Fruit fly (Drosophila melanogaster) whole organism, pupa: ENCODE data around the gene CG17646.

Source experiments
- CG10348 ChIP-seq: fragments of 200-800 bp; sonication (Bioruptor generic); IDR thresholded peaks from 2 replicates; pipeline ENCODE4 v1.3.6; 2022; ENCODE audit warnings: missing biosample characterization, missing genetic modification characterization
- CG12605 ChIP-seq: fragments of 200-800 bp; sonication (Bioruptor generic); IDR thresholded peaks from 2 replicates; pipeline ENCODE4 v1.3.6; 2022; ENCODE audit warnings: missing biosample characterization, missing genetic modification characterization
- CG13204 ChIP-seq: fragments of 200-800 bp; sonication (Bioruptor generic); optimal IDR thresholded peaks from 2 replicates; lab custom pipeline; 2018; ENCODE audit warnings: missing biosample characterization, mild to moderate bottlenecking, missing genetic modification characterization, moderate library complexity
- CG14655 ChIP-seq: fragments of 200-800 bp; sonication (Bioruptor generic); optimal IDR thresholded peaks from 3 replicates; lab custom pipeline; 2017; ENCODE audit warnings: mild to moderate bottlenecking, missing biosample characterization, missing genetic modification reagents, missing genetic modification characterization
- CG15710 ChIP-seq: fragments of 200-800 bp; sonication (Bioruptor generic); optimal IDR thresholded peaks from 2 replicates; lab custom pipeline; 2018; ENCODE audit warnings: missing biosample characterization, mild to moderate bottlenecking, missing genetic modification characterization, moderate library complexity
- CG17806 ChIP-seq: fragments of 200-800 bp; sonication (Bioruptor generic); optimal IDR thresholded peaks from 2 replicates; lab custom pipeline; 2018; ENCODE audit warnings: missing biosample characterization, mild to moderate bottlenecking, missing genetic modification characterization, moderate library complexity
- CG32121 ChIP-seq: fragments of 200-800 bp; sonication (Bioruptor generic); IDR thresholded peaks from 2 replicates; pipeline ENCODE4 v1.3.6; 2022; ENCODE audit warnings: missing biosample characterization, missing genetic modification characterization
- CG34367 ChIP-seq: fragments of 200-800 bp; sonication (Bioruptor generic); optimal IDR thresholded peaks from 2 replicates; lab custom pipeline; 2018; ENCODE audit warnings: missing biosample characterization, mild to moderate bottlenecking, missing genetic modification characterization
- CG4496 ChIP-seq: fragments of 200-800 bp; sonication (Bioruptor generic); IDR thresholded peaks from 3 replicates; pipeline ENCODE4 v1.3.6; 2022; ENCODE audit warnings: missing biosample characterization, missing genetic modification characterization
- CG8159 ChIP-seq: fragments of 200-800 bp; sonication (Bioruptor generic); optimal IDR thresholded peaks from 3 replicates; lab custom pipeline; 2018; ENCODE audit warnings: missing biosample characterization, mild to moderate bottlenecking, missing genetic modification characterization, moderate library complexity
- CG8301 ChIP-seq: fragments of 200-800 bp; sonication (Bioruptor generic); optimal IDR thresholded peaks from 2 replicates; lab custom pipeline; 2018; ENCODE audit warnings: missing biosample characterization, mild to moderate bottlenecking, missing genetic modification characterization
- CG9948 ChIP-seq: fragments of 200-800 bp; sonication (Bioruptor generic); optimal IDR thresholded peaks from 2 replicates; lab custom pipeline; 2018; ENCODE audit warnings: missing biosample characterization, mild to moderate bottlenecking, missing genetic modification characterization, moderate library complexity
- D1 ChIP-seq: fragments of 200-800 bp; sonication (Bioruptor generic); optimal IDR thresholded peaks from 2 replicates; lab custom pipeline; 2018; ENCODE audit warnings: missing biosample characterization, mild to moderate bottlenecking, missing genetic modification characterization, moderate library complexity
- EcR ChIP-seq: fragments of 200-800 bp; sonication (Bioruptor generic); optimal IDR thresholded peaks from 3 replicates; lab custom pipeline; 2019; ENCODE audit warnings: missing biosample characterization, missing genetic modification characterization, mild to moderate bottlenecking, moderate library complexity, missing genetic modification reagents
- Ets98B ChIP-seq: fragments of 200-800 bp; sonication (Bioruptor generic); IDR thresholded peaks from 2 replicates; pipeline ENCODE4 v1.3.6; 2022; ENCODE audit warnings: missing biosample characterization, missing genetic modification characterization
- Pif1A ChIP-seq: fragments of 200-800 bp; sonication (Bioruptor generic); optimal IDR thresholded peaks from 3 replicates; lab custom pipeline; 2016; ENCODE audit warnings: missing biosample characterization, missing genetic modification characterization
- Pif1B ChIP-seq: fragments of 200-800 bp; sonication (Bioruptor generic); optimal IDR thresholded peaks from 3 replicates; lab custom pipeline; 2016; ENCODE audit warnings: missing biosample characterization, missing genetic modification characterization
- Snoo ChIP-seq: fragments of 200-800 bp; sonication (Bioruptor generic); optimal IDR thresholded peaks from 3 replicates; lab custom pipeline; 2017; ENCODE audit warnings: missing biosample characterization, mild to moderate bottlenecking, missing genetic modification characterization, inconsistent platforms
- fd96Ca ChIP-seq: fragments of 200-800 bp; sonication (Bioruptor generic); IDR thresholded peaks from 3 replicates; pipeline ENCODE4 v1.3.6; 2022; ENCODE audit warnings: missing biosample characterization, missing genetic modification characterization
- gl ChIP-seq: fragments of 200-800 bp; sonication (Bioruptor generic); optimal IDR thresholded peaks from 2 replicates; lab custom pipeline; 2018; ENCODE audit warnings: missing biosample characterization, mild to moderate bottlenecking, missing genetic modification characterization
- rn ChIP-seq: fragments of 200-800 bp; sonication (Bioruptor generic); IDR thresholded peaks from 2 replicates; pipeline ENCODE4 v1.3.6; 2022; ENCODE audit warnings: missing biosample characterization, missing genetic modification characterization

Gene CG17646

DNA sequence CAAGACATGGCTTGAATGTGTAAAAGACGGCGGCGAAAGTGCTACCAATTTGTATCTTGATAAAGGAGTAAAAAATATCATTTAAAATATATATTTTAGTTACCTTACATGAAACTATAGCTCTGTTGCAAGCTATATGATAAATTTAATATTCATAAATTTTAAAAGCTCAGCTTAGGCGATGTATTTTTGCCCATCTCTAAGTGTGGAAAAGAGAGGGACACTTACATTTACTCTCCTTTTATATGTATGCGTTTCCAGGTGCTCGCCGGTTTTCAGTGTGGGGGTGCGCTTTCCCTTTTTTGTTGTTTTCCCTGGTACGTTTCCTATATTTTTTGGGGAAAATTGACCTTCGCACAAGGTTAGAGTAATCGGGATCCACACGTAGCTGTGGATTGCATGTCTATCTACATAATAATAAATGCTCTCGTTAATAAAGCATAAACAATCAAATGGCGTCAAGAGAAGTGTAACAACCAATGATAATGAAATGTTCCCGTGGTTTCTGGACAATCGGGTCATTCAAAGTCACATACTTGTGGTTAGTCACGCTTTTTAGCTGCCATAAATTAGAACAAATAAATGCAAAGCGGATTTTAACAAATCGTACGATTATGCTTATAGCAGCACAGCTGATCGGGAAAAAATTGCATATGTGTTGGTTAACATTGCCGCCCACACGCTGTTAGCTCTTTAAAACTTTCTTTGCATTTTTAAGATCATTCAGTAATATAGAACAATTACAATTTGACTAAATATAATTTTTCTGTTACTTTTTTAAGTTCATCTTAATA, 4.3 kb upstream of the CG17646 start:
- peak; percentile 70 for TF ChIP-seq EcR
- TF ChIP-seq gl: peak; percentile 87
- peak; percentile 97 for TF ChIP-seq CG32121 (GFP tag; lab: Robert Waterston, UW)
- TF ChIP-seq fd96Ca: peak; percentile 97
- peak; percentile 85 for TF ChIP-seq rn (GFP tag; lab: Robert Waterston, UW)
- no peak for TF ChIP-seq CG8159 (tag; lab: Kevin White, UChicago)
- TF ChIP-seq CG13204 (GFP tag; lab: Kevin White, UChicago): peak; percentile 97
- TF ChIP-seq CG4496 (GFP tag; lab: Robert Waterston, UW): peak; percentile 97
- peak; percentile 82 for TF ChIP-seq CG10348 (GFP tag; lab: Robert Waterston, UW)
- TF ChIP-seq CG14655 (GFP tag; lab: Kevin White, UChicago): peak; percentile 97
- TF ChIP-seq Snoo (tag; lab: Kevin White, UChicago): peak; percentile 99
- peak; percentile 96 for TF ChIP-seq CG9948 (tag; lab: Kevin White, UChicago)
- peak; percentile 95 for TF ChIP-seq Ets98B (GFP tag; lab: Robert Waterston, UW)
- TF ChIP-seq CG17806: peak; percentile 93
- TF ChIP-seq CG8301 (tag; lab: Kevin White, UChicago): peak; percentile 96
- TF ChIP-seq CG15710 (tag; lab: Kevin White, UChicago): peak; percentile 99
- peak; percentile 99 for TF ChIP-seq Pif1B (GFP tag; lab: Kevin White, UChicago)
- peak; percentile 96 for TF ChIP-seq CG34367 (tag; lab: Kevin White, UChicago)
- TF ChIP-seq D1 (tag; lab: Kevin White, UChicago): peak; percentile 94
- TF ChIP-seq CG12605 (GFP tag; lab: Robert Waterston, UW): peak; percentile 93
- TF ChIP-seq Pif1A: peak; percentile 98

DNA sequence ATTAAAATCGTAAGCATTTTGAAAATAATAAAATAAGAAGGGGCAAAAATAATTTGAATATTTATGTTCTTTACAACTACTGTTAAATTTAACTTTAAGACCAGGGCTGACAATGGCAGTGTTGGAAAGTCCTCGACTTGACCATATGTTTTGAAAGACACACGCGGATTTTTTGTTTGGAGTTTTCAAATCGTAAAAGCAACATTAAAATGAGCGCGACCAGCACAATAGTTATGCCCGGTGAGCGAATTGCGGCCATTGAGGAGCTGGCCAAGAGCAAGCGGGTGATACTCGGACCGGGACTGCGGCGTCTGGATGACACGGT, 3.7 kb upstream of the CG17646 start, which contains the start of gene Rrp40:
Rrp40 (plus strand) TSS at position 113 of the 325 bp plus-strand sequence.
- TF ChIP-seq CG4496 (GFP tag; lab: Robert Waterston, UW) (0 out of 3 replicates have a peak, but pooled peaks have one; percentile 36), CG32121 (GFP tag; lab: Robert Waterston, UW) (no peak)
- TF ChIP-seq, all 21 proteins: peak for 1

DNA sequence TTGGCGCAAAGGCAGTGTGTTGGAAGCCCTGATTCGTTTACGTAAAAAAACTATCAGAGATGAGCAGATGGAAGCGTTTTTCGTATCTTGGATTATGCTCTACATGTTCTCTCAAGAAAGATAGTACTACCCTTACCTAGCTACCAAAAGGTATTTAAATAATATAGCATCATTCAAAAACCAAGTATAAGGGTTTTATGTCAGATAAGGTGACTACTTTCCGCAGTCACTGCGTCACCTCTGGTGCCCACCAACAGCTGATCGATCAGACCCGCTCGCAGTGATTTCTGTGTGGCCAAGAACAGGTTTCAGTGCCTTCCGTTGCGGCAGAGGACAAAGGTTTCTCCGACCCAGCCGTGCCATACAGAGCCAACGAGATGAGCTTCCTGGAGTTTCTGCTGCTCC, 2.7 kb upstream of the CG17646 start, which contains the start of the genes Eno and CG31937:
Eno (minus strand) TSS at position 30 of the 405 bp plus-strand sequence.
CG31937 (plus strand) TSS at position 281 of the 405 bp plus-strand sequence.
- TF ChIP-seq CG15710 (tag; lab: Kevin White, UChicago): peak; percentile 59
- TF ChIP-seq CG4496 (GFP tag; lab: Robert Waterston, UW): peak; percentile 37; the same call in 1 of the 3 replicates
- TF ChIP-seq CG8159 (tag; lab: Kevin White, UChicago): peak; percentile 28
- peak; percentile 58 for TF ChIP-seq Pif1A
- peak; percentile 18 for TF ChIP-seq gl
- peak; percentile 76 for TF ChIP-seq CG32121 (GFP tag; lab: Robert Waterston, UW)
- TF ChIP-seq CG13204 (GFP tag; lab: Kevin White, UChicago): no peak
- TF ChIP-seq CG14655 (GFP tag; lab: Kevin White, UChicago): peak; percentile 55
- TF ChIP-seq Snoo (tag; lab: Kevin White, UChicago): peak; percentile 56
- TF ChIP-seq Pif1B (GFP tag; lab: Kevin White, UChicago): peak; percentile 31
- TF ChIP-seq D1 (tag; lab: Kevin White, UChicago): no peak
- TF ChIP-seq CG8301 (tag; lab: Kevin White, UChicago): peak; percentile 42
- peak; percentile 78 for TF ChIP-seq fd96Ca
- TF ChIP-seq CG12605 (GFP tag; lab: Robert Waterston, UW): no peak
- TF ChIP-seq Ets98B (GFP tag; lab: Robert Waterston, UW): peak; percentile 61

DNA sequence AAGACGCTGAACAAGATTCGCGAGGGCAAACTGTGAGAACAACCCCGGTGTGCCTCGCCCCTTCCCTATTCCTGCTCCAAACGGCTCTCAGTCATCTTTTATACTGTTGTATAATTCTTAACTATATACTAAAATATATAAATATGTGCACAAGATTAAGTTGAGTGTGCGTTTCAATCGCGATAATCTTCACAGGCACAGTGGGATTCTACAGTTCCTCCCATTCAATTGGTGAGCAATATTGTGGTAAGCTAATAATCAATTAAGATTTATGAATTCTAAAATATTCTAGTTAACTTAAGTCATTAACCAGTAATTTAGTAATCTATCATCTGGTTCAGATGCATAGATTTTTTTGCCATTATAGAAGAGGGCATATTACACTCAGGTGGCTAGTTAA, 1.4 kb upstream of the CG17646 start:
- TF ChIP-seq Snoo (tag; lab: Kevin White, UChicago) (no peak), CG9948 (tag; lab: Kevin White, UChicago) (no peak), Pif1B (GFP tag; lab: Kevin White, UChicago) (no peak), CG17806 (no peak), CG34367 (tag; lab: Kevin White, UChicago) (no peak), CG4496 (GFP tag; lab: Robert Waterston, UW) (no peak), fd96Ca (no peak), rn (GFP tag; lab: Robert Waterston, UW) (no peak), D1 (tag; lab: Kevin White, UChicago) (no peak), Pif1A (no peak), Ets98B (GFP tag; lab: Robert Waterston, UW) (no peak), CG15710 (tag; lab: Kevin White, UChicago) (no peak), CG12605 (GFP tag; lab: Robert Waterston, UW) (no peak), CG8159 (tag; lab: Kevin White, UChicago) (no peak), gl (no peak), CG13204 (GFP tag; lab: Kevin White, UChicago) (no peak), CG8301 (tag; lab: Kevin White, UChicago) (no peak)
- TF ChIP-seq, all 21 proteins: peak for 0

DNA sequence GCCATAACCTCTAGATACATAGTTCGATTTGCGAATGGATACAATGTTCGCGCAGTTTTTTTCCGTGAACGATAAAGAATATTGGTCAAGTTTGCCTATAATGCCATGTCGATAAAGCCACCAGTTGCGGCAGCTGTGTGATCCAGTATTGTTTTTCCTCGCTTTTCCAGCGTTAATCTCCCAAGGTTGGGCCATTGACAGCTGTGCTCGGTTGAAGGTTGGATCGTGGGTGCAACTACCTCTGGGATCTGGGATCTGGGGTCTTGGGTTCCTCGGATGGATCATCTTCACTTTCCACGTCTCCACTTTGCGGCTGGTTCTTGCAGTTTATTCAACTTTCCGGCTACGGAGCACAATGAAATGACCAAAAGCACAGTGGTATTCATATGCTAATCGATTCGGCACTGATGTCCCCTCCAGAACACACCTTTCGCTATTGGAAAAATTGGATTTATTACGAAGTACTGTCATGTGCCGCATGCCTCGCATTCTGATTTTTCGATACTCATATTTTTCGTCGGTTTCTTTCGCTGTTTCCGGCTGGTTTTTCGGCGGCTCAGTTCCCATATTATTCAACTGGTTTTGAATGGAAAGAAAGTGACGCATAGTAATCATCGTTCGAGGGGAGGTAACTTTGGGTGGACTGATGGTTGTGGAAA, 960 bp downstream of the CG17646 start:
- no peak for TF ChIP-seq rn (GFP tag; lab: Robert Waterston, UW)
- TF ChIP-seq fd96Ca: no peak
- TF ChIP-seq D1 (tag; lab: Kevin White, UChicago): no peak
- TF ChIP-seq EcR: peak; percentile 96
- no peak for TF ChIP-seq CG17806
